Fruit fly (Drosophila melanogaster): ENCODE data around the gene Fdx1.

Gene Fdx1

DNA sequence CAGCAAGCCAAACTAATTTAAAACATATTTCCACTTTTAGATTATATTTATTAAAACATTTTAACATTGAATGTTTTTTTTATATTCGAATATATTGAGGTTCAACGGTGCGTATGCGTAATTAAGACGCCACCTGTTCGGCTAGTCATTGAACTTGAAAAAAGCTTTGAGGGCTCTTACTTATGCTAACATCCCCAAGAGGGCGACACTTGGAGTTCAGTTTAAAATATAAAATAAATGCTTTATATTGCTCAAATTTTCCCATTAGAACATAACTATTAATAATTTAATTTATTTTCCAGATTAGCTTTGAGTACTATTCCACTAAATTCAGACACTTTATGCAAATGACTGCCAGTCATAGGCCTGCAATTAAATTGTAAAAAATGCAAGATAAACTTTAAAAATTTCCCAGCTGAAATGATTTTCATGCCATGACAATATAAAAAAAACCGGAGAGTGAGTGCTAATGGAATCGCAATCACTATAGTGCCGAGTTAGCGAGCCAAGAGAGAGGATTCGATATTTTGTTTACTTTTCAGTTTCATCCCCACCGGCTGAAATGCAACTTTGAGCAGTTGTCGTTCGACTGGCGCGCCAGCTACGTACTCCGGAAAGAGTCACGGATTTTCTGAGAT is 37.2 kb downstream of the Fdx1 start, which contains the start of gene PGRP-LA:
PGRP-LA (plus strand) TSS at position 588 of the 638 bp plus-strand sequence.
- TF ChIP-seq Myc (optimal IDR thresholded peaks at IDR 0.05): peak; percentile 32
- TF ChIP-seq Mio (GFP tag; optimal IDR thresholded peaks at IDR 0.05): no peak
- peak; percentile 18 for TF ChIP-seq HLH106 (tag; optimal IDR thresholded peaks at IDR 0.05)
- peak in 1 of 2 experiments; percentile 2 for TF ChIP-seq foxo (GFP tag; optimal IDR thresholded peaks at IDR 0.05)
